Fruit fly (Drosophila melanogaster) whole organism, wandering third instar larva: Measurements from ENCODE around the gene Ca-beta.

Experiments
- Hnf4 ChIP-seq: fragments of 200-800 bp; sonication (Bioruptor generic); optimal IDR thresholded peaks from 2 replicates; lab custom pipeline; 2016; ENCODE audit warnings: missing biosample characterization, mild to moderate bottlenecking, missing genetic modification characterization
- Hr78 ChIP-seq: fragments of >200 bp; optimal IDR thresholded peaks from 2 replicates; lab custom pipeline; 2017; ENCODE audit warnings: missing biosample characterization, missing genetic modification characterization
- Myc ChIP-seq: fragments of >200 bp; optimal IDR thresholded peaks from 2 replicates; lab custom pipeline; 2017
- br ChIP-seq: fragments of 200-800 bp; sonication (Bioruptor generic); optimal IDR thresholded peaks from 2 replicates; lab custom pipeline; 2016; ENCODE audit warnings: missing biosample characterization, missing genetic modification characterization
- sage ChIP-seq: fragments of 200-800 bp; sonication (Bioruptor generic); optimal IDR thresholded peaks from 2 replicates; lab custom pipeline; 2016; ENCODE audit warnings: missing biosample characterization, mild to moderate bottlenecking, missing genetic modification characterization

DNA sequence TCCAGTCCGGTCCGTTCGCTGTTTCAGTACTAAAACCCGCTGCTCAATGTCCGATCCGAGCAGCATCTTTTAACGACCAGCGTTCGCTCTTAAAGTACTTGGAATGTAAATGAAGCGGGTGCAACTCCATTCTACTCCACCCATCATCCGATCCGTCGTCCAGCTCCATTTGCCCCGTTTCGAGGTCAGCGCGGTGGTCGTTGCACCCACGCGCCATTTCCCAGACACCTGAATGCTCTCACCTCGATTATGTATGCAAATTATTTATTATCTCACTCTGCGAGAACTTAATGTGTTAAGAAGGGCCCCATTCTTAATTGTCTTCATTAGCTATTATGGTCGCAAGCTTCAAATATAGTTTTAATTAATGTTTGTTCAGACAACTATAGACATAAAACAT is 25.0 kb downstream of the Ca-beta start:
- no peak for TF ChIP-seq Hnf4 (GFP tag; lab: Kevin White, UChicago)
- no peak for TF ChIP-seq Myc (lab: Kevin White, UChicago)
- TF ChIP-seq br (GFP tag; lab: Kevin White, UChicago) = no peak
- no peak for TF ChIP-seq sage (GFP tag; lab: Kevin White, UChicago)
- TF ChIP-seq Hr78 = no peak
